Fruit fly (Drosophila melanogaster) whole organism, embryonic: Measurements from ENCODE around the gene Mcm5.

ENCODE experiments used
- Abd-B ChIP-seq: fragments of 200-800 bp; sonication (Bioruptor generic); optimal IDR thresholded peaks from 2 replicates; lab custom pipeline; 2018; ENCODE audit warnings: missing biosample characterization, mild to moderate bottlenecking, missing genetic modification characterization, moderate library complexity
- Aef1 ChIP-seq: fragments of 200-800 bp; sonication (Bioruptor generic); IDR thresholded peaks from 3 replicates; pipeline ENCODE4 v1.3.6; 2022; ENCODE audit warnings: missing biosample characterization, missing genetic modification characterization
- Bdp1 ChIP-seq: fragments of 200-800 bp; sonication (Bioruptor generic); optimal IDR thresholded peaks from 3 replicates; lab custom pipeline; 2016; ENCODE audit warnings: missing biosample characterization, missing genetic modification characterization
- CG11085 ChIP-seq: fragments of 200-800 bp; sonication (Bioruptor generic); IDR thresholded peaks from 2 replicates; pipeline ENCODE4 v1.3.6; 2022; ENCODE audit warnings: missing biosample characterization, missing genetic modification characterization
- CG12071 ChIP-seq: fragments of 200-800 bp; sonication (Bioruptor generic); optimal IDR thresholded peaks from 3 replicates; lab custom pipeline; 2018; ENCODE audit warnings: missing biosample characterization, mild to moderate bottlenecking, missing genetic modification characterization
- CG14710 ChIP-seq: fragments of 200-800 bp; sonication (Bioruptor generic); optimal IDR thresholded peaks from 3 replicates; lab custom pipeline; 2019; ENCODE audit warnings: missing biosample characterization, mild to moderate bottlenecking, missing genetic modification characterization, moderate library complexity
- CG15269 ChIP-seq: fragments of 200-800 bp; sonication (Bioruptor generic); optimal IDR thresholded peaks from 2 replicates; lab custom pipeline; 2018; ENCODE audit warnings: missing biosample characterization, mild to moderate bottlenecking, missing genetic modification characterization, moderate library complexity
- CG18476 ChIP-seq: fragments of 200-800 bp; sonication (Bioruptor generic); optimal IDR thresholded peaks from 2 replicates; lab custom pipeline; 2016; ENCODE audit warnings: missing biosample characterization, mild to moderate bottlenecking, missing genetic modification characterization
- CG18764 ChIP-seq: fragments of 200-800 bp; sonication (Bioruptor generic); optimal IDR thresholded peaks from 3 replicates; lab custom pipeline; 2016; ENCODE audit warnings: missing biosample characterization, missing genetic modification characterization
- CG34376 ChIP-seq: fragments of 200-800 bp; sonication (Bioruptor generic); optimal IDR thresholded peaks from 2 replicates; lab custom pipeline; 2018; ENCODE audit warnings: missing biosample characterization, mild to moderate bottlenecking, missing genetic modification characterization
- CG4328 ChIP-seq: fragments of 200-800 bp; sonication (Bioruptor generic); optimal IDR thresholded peaks from 3 replicates; lab custom pipeline; 2017; ENCODE audit warnings: missing biosample characterization, missing genetic modification reagents, missing genetic modification characterization
- CG4360 ChIP-seq: fragments of 200-800 bp; sonication (Bioruptor generic); IDR thresholded peaks from 2 replicates; pipeline ENCODE4 v1.3.6; 2022; ENCODE audit warnings: missing biosample characterization, missing genetic modification characterization
- CG4404 ChIP-seq: fragments of 200-800 bp; sonication (Bioruptor generic); IDR thresholded peaks from 2 replicates; pipeline ENCODE4 v1.3.6; 2022; ENCODE audit warnings: missing biosample characterization, missing genetic modification characterization
- CG4617 ChIP-seq: fragments of 200-800 bp; sonication (Bioruptor generic); optimal IDR thresholded peaks from 3 replicates; lab custom pipeline; 2016; ENCODE audit warnings: missing biosample characterization, missing genetic modification characterization, borderline replicate concordance
- CG8388 ChIP-seq: fragments of 200-800 bp; sonication (Bioruptor generic); optimal IDR thresholded peaks from 2 replicates; lab custom pipeline; 2019; ENCODE audit warnings: missing biosample characterization, mild to moderate bottlenecking, missing genetic modification characterization, moderate library complexity
- CG8924 ChIP-seq: fragments of 200-800 bp; optimal IDR thresholded peaks from 3 replicates; lab custom pipeline; 2019; ENCODE audit warnings: missing biosample characterization, mild to moderate bottlenecking, missing genetic modification characterization, moderate library complexity
- CG9797 ChIP-seq: fragments of 200-800 bp; sonication (Bioruptor generic); optimal IDR thresholded peaks from 3 replicates; lab custom pipeline; 2018; ENCODE audit warnings: missing biosample characterization, mild to moderate bottlenecking, missing genetic modification characterization
- Hmr ChIP-seq: fragments of 200-800 bp; sonication (Bioruptor generic); optimal IDR thresholded peaks from 3 replicates; lab custom pipeline; 2017; ENCODE audit warnings: mild to moderate bottlenecking, missing biosample characterization, missing genetic modification reagents, missing genetic modification characterization
- Hr3 ChIP-seq: fragments of 200-800 bp; sonication (Bioruptor generic); optimal IDR thresholded peaks from 3 replicates; lab custom pipeline; 2016; ENCODE audit warnings: missing biosample characterization, missing genetic modification characterization
- Hr78 ChIP-seq, 2 experiments: fragments of 200-800 bp in 1 of 2; fragments of >200 bp in 1 of 2; sonication (Bioruptor generic) in 1 of 2; optimal IDR thresholded peaks; 2 replicates each; lab custom pipeline; 2017 to 2019; ENCODE audit warnings: missing biosample characterization in 2 of 2, missing genetic modification characterization in 2 of 2, mild to moderate bottlenecking in 1 of 2, moderate library complexity in 1 of 2
- MBD-R2 ChIP-seq: fragments of 200-800 bp; sonication (Bioruptor generic); IDR thresholded peaks from 2 replicates; pipeline ENCODE4 v1.3.6; 2022; ENCODE audit warnings: missing biosample characterization, missing genetic modification characterization
- MTF-1 ChIP-seq: fragments of 200-800 bp; sonication (Bioruptor generic); optimal IDR thresholded peaks from 2 replicates; lab custom pipeline; 2018; ENCODE audit warnings: missing biosample characterization, mild to moderate bottlenecking, missing genetic modification characterization, borderline replicate concordance
- NFAT ChIP-seq: fragments of 200-800 bp; sonication (Bioruptor generic); IDR thresholded peaks from 2 replicates; pipeline ENCODE4 v1.3.6; 2022; ENCODE audit warnings: missing biosample characterization, missing genetic modification characterization
- Optix ChIP-seq: fragments of 200-800 bp; sonication (Bioruptor generic); IDR thresholded peaks from 3 replicates; pipeline ENCODE4 v1.3.6; 2022; ENCODE audit warnings: missing biosample characterization, missing genetic modification characterization
- Scr ChIP-seq: fragments of 200-800 bp; sonication (Bioruptor generic); IDR thresholded peaks from 2 replicates; pipeline ENCODE4 v1.3.6; 2022; ENCODE audit warnings: missing biosample characterization, missing genetic modification characterization; ENCODE audit not compliant: partially characterized antibody
- Sox102F ChIP-seq: fragments of 200-800 bp; sonication (Bioruptor generic); optimal IDR thresholded peaks from 2 replicates; lab custom pipeline; 2018; ENCODE audit warnings: missing biosample characterization, mild to moderate bottlenecking, missing genetic modification characterization, moderate library complexity
- Sry-δ ChIP-seq: fragments of 200-800 bp; sonication (Bioruptor generic); optimal IDR thresholded peaks from 2 replicates; lab custom pipeline; 2016; ENCODE audit warnings: missing biosample characterization, missing genetic modification characterization
- amos ChIP-seq: fragments of 200-800 bp; sonication (Bioruptor generic); IDR thresholded peaks from 2 replicates; pipeline ENCODE4 v1.3.6; 2022; ENCODE audit warnings: missing biosample characterization, missing genetic modification characterization; ENCODE audit not compliant: partially characterized antibody
- az2 ChIP-seq: fragments of 200-800 bp; sonication (Bioruptor generic); optimal IDR thresholded peaks from 3 replicates; lab custom pipeline; 2016; ENCODE audit warnings: missing biosample characterization, missing genetic modification characterization
- btn ChIP-seq: fragments of 200-800 bp; sonication (Bioruptor generic); optimal IDR thresholded peaks from 2 replicates; lab custom pipeline; 2016; ENCODE audit warnings: missing biosample characterization, missing genetic modification characterization
- cas ChIP-seq: fragments of 200-800 bp; sonication (Bioruptor generic); IDR thresholded peaks from 2 replicates; pipeline ENCODE4 v1.3.6; 2022; ENCODE audit warnings: missing biosample characterization, missing genetic modification characterization
- corto ChIP-seq: fragments of 200-800 bp; sonication (Bioruptor generic); optimal IDR thresholded peaks from 2 replicates; lab custom pipeline; 2016; ENCODE audit warnings: missing biosample characterization, mild to moderate bottlenecking, missing genetic modification characterization, moderate library complexity
- dmrt11E ChIP-seq: fragments of 200-800 bp; sonication (Bioruptor generic); optimal IDR thresholded peaks from 3 replicates; lab custom pipeline; 2018; ENCODE audit warnings: missing biosample characterization, mild to moderate bottlenecking, missing genetic modification characterization, moderate library complexity
- exex ChIP-seq: fragments of 200-800 bp; sonication (Bioruptor generic); optimal IDR thresholded peaks from 4 replicates; lab custom pipeline; 2018; ENCODE audit warnings: missing biosample characterization, mild to moderate bottlenecking, missing genetic modification characterization, moderate library complexity
- gsb-n ChIP-seq: fragments of 200-800 bp; sonication (Bioruptor generic); optimal IDR thresholded peaks from 3 replicates; lab custom pipeline; 2018; ENCODE audit warnings: missing biosample characterization, mild to moderate bottlenecking, missing genetic modification characterization
- kay ChIP-seq: fragments of 200-800 bp; sonication (Bioruptor generic); optimal IDR thresholded peaks from 2 replicates; lab custom pipeline; 2016; ENCODE audit warnings: missing biosample characterization, missing genetic modification characterization
- ken ChIP-seq: fragments of 200-800 bp; sonication (Bioruptor generic); IDR thresholded peaks from 3 replicates; pipeline ENCODE4 v1.3.6; 2022; ENCODE audit warnings: missing biosample characterization, missing genetic modification characterization
- nmo ChIP-seq: fragments of 200-800 bp; sonication (Bioruptor generic); optimal IDR thresholded peaks from 2 replicates; lab custom pipeline; 2018; ENCODE audit warnings: missing biosample characterization, mild to moderate bottlenecking, missing genetic modification characterization, moderate library complexity
- oc ChIP-seq: fragments of 200-800 bp; sonication (Bioruptor generic); optimal IDR thresholded peaks from 2 replicates; lab custom pipeline; 2018; ENCODE audit warnings: missing biosample characterization, mild to moderate bottlenecking, missing genetic modification characterization, moderate library complexity
- p53 ChIP-seq: fragments of 200-800 bp; sonication (Bioruptor generic); optimal IDR thresholded peaks from 2 replicates; lab custom pipeline; 2016; ENCODE audit warnings: missing biosample characterization, missing genetic modification characterization
- pfk ChIP-seq: fragments of 200-800 bp; sonication (Bioruptor generic); optimal IDR thresholded peaks from 2 replicates; lab custom pipeline; 2018; ENCODE audit warnings: missing biosample characterization, mild to moderate bottlenecking, missing genetic modification characterization, moderate library complexity
- pum ChIP-seq: fragments of 200-800 bp; sonication (Bioruptor generic); optimal IDR thresholded peaks from 2 replicates; lab custom pipeline; 2016; ENCODE audit warnings: missing biosample characterization, missing genetic modification characterization
- sna ChIP-seq: fragments of 200-800 bp; sonication (Bioruptor generic); IDR thresholded peaks from 2 replicates; pipeline ENCODE4 v1.3.6; 2022; ENCODE audit warnings: missing biosample characterization, missing genetic modification characterization; ENCODE audit not compliant: partially characterized antibody
- so ChIP-seq: fragments of 200-800 bp; sonication (Bioruptor generic); IDR thresholded peaks from 3 replicates; pipeline ENCODE4 v1.3.6; 2022; ENCODE audit warnings: missing biosample characterization, missing genetic modification characterization
- tin ChIP-seq: fragments of 200-800 bp; sonication (Bioruptor generic); optimal IDR thresholded peaks from 3 replicates; lab custom pipeline; 2016; ENCODE audit warnings: missing biosample characterization, missing genetic modification characterization
- trem ChIP-seq: fragments of 200-800 bp; optimal IDR thresholded peaks from 3 replicates; lab custom pipeline; 2019; ENCODE audit warnings: missing biosample characterization, mild to moderate bottlenecking, missing genetic modification characterization, moderate library complexity
- usp ChIP-seq: fragments of >200 bp; optimal IDR thresholded peaks from 2 replicates; lab custom pipeline; 2017; ENCODE audit warnings: missing biosample characterization, missing genetic modification characterization
- vfl ChIP-seq: fragments of 200-800 bp; sonication (Bioruptor generic); optimal IDR thresholded peaks from 2 replicates; lab custom pipeline; 2016; ENCODE audit warnings: missing biosample characterization, missing genetic modification characterization

Mcm5 gene

DNA sequence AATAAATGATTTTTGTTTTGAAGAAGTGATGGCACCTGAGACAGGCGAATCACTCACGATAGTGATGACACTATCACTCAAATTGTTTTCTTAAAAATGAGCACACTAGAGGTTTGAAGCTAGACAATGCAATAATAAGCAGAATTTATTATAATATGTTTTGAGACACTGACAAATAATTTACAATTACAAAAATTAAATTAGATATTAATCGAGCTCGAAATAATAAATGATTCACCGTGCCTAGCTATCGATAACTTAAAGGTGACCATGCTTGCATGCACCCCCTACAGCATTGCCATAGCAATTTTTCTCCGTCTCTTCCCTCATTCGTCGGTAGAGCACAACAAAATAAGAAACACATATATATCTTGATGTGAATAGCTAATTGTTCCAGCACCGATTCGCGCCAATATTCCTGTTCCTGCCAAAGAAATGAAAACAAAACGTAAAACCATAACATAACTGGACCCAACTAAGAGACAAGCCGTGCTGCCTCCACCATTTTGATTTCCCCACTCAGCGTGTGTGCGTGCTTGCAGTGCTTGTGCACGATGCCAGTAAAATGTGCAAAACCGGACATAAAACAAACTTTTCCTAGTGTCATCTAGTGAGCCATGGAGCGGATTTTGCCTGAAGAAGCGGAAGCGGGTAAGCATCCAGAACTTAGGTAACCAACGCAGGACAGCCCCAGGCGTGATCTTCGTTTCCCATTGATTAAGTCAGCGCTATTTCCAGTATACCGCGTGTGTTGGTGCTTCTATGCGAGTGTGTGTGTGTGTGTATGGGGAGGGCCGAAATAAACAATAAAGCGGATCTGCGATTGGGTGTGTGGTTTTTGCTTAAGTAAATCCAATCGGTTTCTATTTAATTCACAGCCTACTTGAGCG is 27.1 kb upstream of the Mcm5 start, which contains the start of the genes MED7 and Cap-H2 (continued):
- TF ChIP-seq CG15269 (tag; lab: Kevin White, UChicago) (no peak), CG18764 (GFP tag; lab: Kevin White, UChicago) (peak; percentile 81), Hmr (no peak), btn (GFP tag; lab: Kevin White, UChicago) (peak; percentile 11), pum (GFP tag; lab: Kevin White, UChicago) (peak; percentile 75), kay (GFP tag; lab: Kevin White, UChicago) (peak; percentile 88), corto (GFP tag; lab: Kevin White, UChicago) (peak; percentile 58), CG4404 (peak; percentile 84), CG4617 (peak; percentile 98), nmo (GFP tag; lab: Kevin White, UChicago) (peak; percentile 97), tin (GFP tag; lab: Kevin White, UChicago) (peak; percentile 88), CG11085 (GFP tag; lab: Robert Waterston, UW) (peak; percentile 65), MBD-R2 (GFP tag; lab: Robert Waterston, UW) (peak; percentile 91), p53 (peak; percentile 20), CG18476 (peak; percentile 78), sna (GFP tag; lab: Robert Waterston, UW) (peak; percentile 100), Abd-B (GFP tag; lab: Kevin White, UChicago) (peak; percentile 84), az2 (GFP tag; lab: Kevin White, UChicago) (peak; percentile 82), CG14710 (peak; percentile 87), CG4328 (peak; percentile 48), CG4360 (GFP tag; lab: Robert Waterston, UW) (peak; percentile 37; the same call in 1 of the 2 replicates), so (GFP tag; lab: Robert Waterston, UW) (peak; percentile 78; the same call in 2 of the 3 replicates), Bdp1 (GFP tag; lab: Kevin White, UChicago) (peak; percentile 70), Scr (GFP tag; lab: Robert Waterston, UW) (peak; percentile 99), usp (GFP tag; lab: Kevin White, UChicago) (no peak), CG12071 (no peak), dmrt11E (peak; percentile 80), amos (GFP tag; lab: Robert Waterston, UW) (peak; percentile 96), CG8388 (no peak), trem (peak; percentile 90), pfk (GFP tag; lab: Kevin White, UChicago) (no peak), CG9797 (GFP tag; lab: Kevin White, UChicago) (peak; percentile 35), vfl (GFP tag; lab: Kevin White, UChicago) (peak; percentile 86), CG34376 (GFP tag; lab: Kevin White, UChicago) (peak; percentile 39), Optix (GFP tag; lab: Robert Waterston, UW) (peak; percentile 72; the same call in 2 of the 3 replicates), ken (peak; percentile 87), CG8924 (peak; percentile 76), Aef1 (GFP tag; lab: Robert Waterston, UW) (peak; percentile 77), Sox102F (GFP tag; lab: Kevin White, UChicago) (no peak), cas (GFP tag; lab: Robert Waterston, UW) (peak; percentile 65), Sry-δ (GFP tag; lab: Kevin White, UChicago) (peak; percentile 97), oc (no peak), gsb-n (tag; lab: Kevin White, UChicago) (peak; percentile 75), NFAT (GFP tag; lab: Robert Waterston, UW) (peak; percentile 69), MTF-1 (no peak), Hr3 (peak; percentile 85), exex (peak; percentile 28), Hr78 (GFP tag; optimal IDR thresholded peaks at IDR 0.05; lab: Kevin White, UChicago) (no peak)
